Worm (Caenorhabditis elegans) whole organism, late embryonic: ENCODE results near the gene C46F4.3.

Source experiments
- F13H6.1 ChIP-seq: sonication (generic microtip); optimal IDR thresholded peaks from 2 replicates; lab custom pipeline; 2016; ENCODE audit warnings: missing genetic modification characterization, missing compliant biosample characterization
- ceh-9 ChIP-seq: sonication (generic microtip); optimal IDR thresholded peaks from 2 replicates; lab custom pipeline; 2016; ENCODE audit warnings: mild to moderate bottlenecking, missing genetic modification characterization, inconsistent platforms, missing compliant biosample characterization
- hlh-6 ChIP-seq: sonication (generic microtip); optimal IDR thresholded peaks from 2 replicates; lab custom pipeline; 2016; ENCODE audit warnings: missing genotype, missing genetic modification characterization, missing compliant biosample characterization
- nfya-1 ChIP-seq: sonication (generic microtip); optimal IDR thresholded peaks from 2 replicates; lab custom pipeline; 2017; ENCODE audit warnings: missing genetic modification characterization, mild to moderate bottlenecking, missing compliant biosample characterization, antibody characterized with exemption, moderate library complexity
- odd-2 ChIP-seq: sonication (generic microtip); optimal IDR thresholded peaks from 2 replicates; lab custom pipeline; 2017; ENCODE audit warnings: antibody characterized with exemption, mild to moderate bottlenecking, missing genetic modification characterization, missing compliant biosample characterization
- pha-4 ChIP-seq: fragments of 150-350 bp; optimal IDR thresholded peaks from 2 replicates; lab custom pipeline; 2018; ENCODE audit warnings: missing biosample characterization, missing genetic modification reagents, missing genetic modification characterization
- ref-2 ChIP-seq: sonication (generic microtip); optimal IDR thresholded peaks from 2 replicates; lab custom pipeline; 2016; ENCODE audit warnings: missing genetic modification characterization, missing compliant biosample characterization
- tbx-7 ChIP-seq: sonication (generic microtip); optimal IDR thresholded peaks from 2 replicates; lab custom pipeline; 2016; ENCODE audit warnings: missing genotype, missing genetic modification characterization, missing compliant biosample characterization
- ttx-3 ChIP-seq: sonication (generic microtip); optimal IDR thresholded peaks from 2 replicates; lab custom pipeline; 2016; ENCODE audit warnings: missing genetic modification reagents, missing genetic modification characterization, missing compliant biosample characterization
- unc-42 ChIP-seq: sonication (generic microtip); optimal IDR thresholded peaks from 2 replicates; lab custom pipeline; 2016; ENCODE audit warnings: missing genotype, missing genetic modification characterization, missing compliant biosample characterization
- unc-86 ChIP-seq: sonication (generic microtip); optimal IDR thresholded peaks from 2 replicates; lab custom pipeline; 2016; ENCODE audit warnings: missing genetic modification characterization, missing compliant biosample characterization

DNA sequence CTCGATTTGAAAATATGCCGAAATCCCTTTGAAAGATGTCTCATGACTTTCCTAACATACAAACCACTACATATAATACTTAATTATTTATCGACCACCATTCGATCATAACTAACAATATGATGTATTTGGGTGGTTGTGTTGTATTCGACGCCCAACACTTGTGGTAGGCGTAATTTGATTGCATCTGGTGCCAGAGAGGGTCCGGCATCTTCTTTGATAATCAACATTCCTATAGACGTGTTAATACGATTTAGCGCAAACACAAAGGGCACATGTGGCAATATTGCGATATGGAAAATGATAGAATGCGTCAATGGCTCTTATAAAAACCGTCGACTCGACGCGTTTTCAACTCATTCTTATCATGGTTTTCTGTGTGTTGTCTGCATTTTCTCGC lies 31.7 kb upstream of the C46F4.3 start:
- TF ChIP-seq hlh-6 (tag; lab: Kevin White, UChicago), result no peak
- TF ChIP-seq ref-2 (tag; lab: Kevin White, UChicago), result no peak
- TF ChIP-seq F13H6.1, result no peak
- peak; percentile 60 for TF ChIP-seq unc-42 (tag; lab: Kevin White, UChicago)
- no peak for TF ChIP-seq unc-86 (tag; lab: Kevin White, UChicago)
- no peak for TF ChIP-seq pha-4 (tag; lab: Kevin White, UChicago)
- no peak for TF ChIP-seq odd-2
- no peak for TF ChIP-seq ceh-9 (tag; lab: Kevin White, UChicago)
- TF ChIP-seq tbx-7 (tag; lab: Kevin White, UChicago), result no peak
- no peak for TF ChIP-seq ttx-3 (tag; lab: Kevin White, UChicago)
- TF ChIP-seq nfya-1, result no peak
